Fruit fly (Drosophila melanogaster) whole organism, embryonic: ENCODE results near the gene CG32425.

Source experiments
- Bdp1 ChIP-seq: fragments of 200-800 bp; sonication (Bioruptor generic); optimal IDR thresholded peaks from 3 replicates; lab custom pipeline; 2016; ENCODE audit warnings: missing biosample characterization, missing genetic modification characterization
- CG10274 ChIP-seq: fragments of 200-800 bp; sonication (Bioruptor generic); optimal IDR thresholded peaks from 3 replicates; lab custom pipeline; 2017; ENCODE audit warnings: missing biosample characterization, mild to moderate bottlenecking, missing genetic modification characterization
- CG10321 ChIP-seq: fragments of 200-800 bp; sonication (Bioruptor generic); IDR thresholded peaks from 2 replicates; pipeline ENCODE4 v1.3.6; 2022; ENCODE audit warnings: missing biosample characterization, missing genetic modification characterization
- CG11456 ChIP-seq: fragments of 200-800 bp; sonication (Bioruptor generic); IDR thresholded peaks from 3 replicates; pipeline ENCODE4 v1.3.6; 2022; ENCODE audit warnings: missing biosample characterization, missing genetic modification characterization
- CG11695 ChIP-seq: fragments of 200-800 bp; sonication (Bioruptor generic); IDR thresholded peaks from 3 replicates; pipeline ENCODE4 v1.3.6; 2022; ENCODE audit warnings: missing biosample characterization, missing genetic modification characterization
- CG13123 ChIP-seq: fragments of 200-800 bp; sonication (Bioruptor generic); optimal IDR thresholded peaks from 2 replicates; lab custom pipeline; 2016; ENCODE audit warnings: missing biosample characterization, missing genetic modification characterization
- CG14667 ChIP-seq: fragments of 200-800 bp; sonication (Bioruptor generic); IDR thresholded peaks from 2 replicates; pipeline ENCODE4 v1.3.6; 2022; ENCODE audit warnings: missing biosample characterization, missing genetic modification characterization
- CG14860 ChIP-seq: fragments of 200-800 bp; sonication (Bioruptor generic); IDR thresholded peaks from 3 replicates; pipeline ENCODE4 v1.3.6; 2022; ENCODE audit warnings: missing biosample characterization, missing genetic modification characterization; ENCODE audit not compliant: partially characterized antibody
- CG16813 ChIP-seq: fragments of 200-800 bp; sonication (Bioruptor generic); IDR thresholded peaks from 3 replicates; pipeline ENCODE4 v1.3.6; 2022; ENCODE audit warnings: missing biosample characterization, missing genetic modification characterization; ENCODE audit not compliant: partially characterized antibody
- CG18619 ChIP-seq: fragments of 200-800 bp; sonication (Bioruptor generic); optimal IDR thresholded peaks from 3 replicates; lab custom pipeline; 2017; ENCODE audit warnings: missing biosample characterization, mild to moderate bottlenecking, missing genetic modification characterization
- CG2129 ChIP-seq: fragments of 200-800 bp; sonication (Bioruptor generic); IDR thresholded peaks from 2 replicates; pipeline ENCODE4 v1.3.6; 2022; ENCODE audit warnings: missing biosample characterization, missing genetic modification characterization; ENCODE audit not compliant: partially characterized antibody
- CG2199 ChIP-seq: fragments of 200-800 bp; sonication (Bioruptor generic); IDR thresholded peaks from 3 replicates; pipeline ENCODE4 v1.3.6; 2022; ENCODE audit warnings: missing biosample characterization, missing genetic modification characterization
- CG2202 ChIP-seq: fragments of 200-800 bp; sonication (Bioruptor generic); optimal IDR thresholded peaks from 2 replicates; lab custom pipeline; 2018; ENCODE audit warnings: missing biosample characterization, mild to moderate bottlenecking, missing genetic modification characterization
- CG2712 ChIP-seq: fragments of 200-800 bp; optimal IDR thresholded peaks from 3 replicates; lab custom pipeline; 2019; ENCODE audit warnings: missing biosample characterization, mild to moderate bottlenecking, missing genetic modification characterization, moderate library complexity
- CG32772 ChIP-seq: fragments of 200-800 bp; sonication (Bioruptor generic); IDR thresholded peaks from 2 replicates; pipeline ENCODE4 v1.3.6; 2022; ENCODE audit warnings: missing biosample characterization, missing genetic modification characterization
- CG4617 ChIP-seq: fragments of 200-800 bp; sonication (Bioruptor generic); optimal IDR thresholded peaks from 3 replicates; lab custom pipeline; 2016; ENCODE audit warnings: missing biosample characterization, missing genetic modification characterization, borderline replicate concordance
- CG4707 ChIP-seq: fragments of 200-800 bp; sonication (Bioruptor generic); optimal IDR thresholded peaks from 2 replicates; lab custom pipeline; 2018; ENCODE audit warnings: missing biosample characterization, mild to moderate bottlenecking, missing genetic modification characterization, moderate library complexity
- CG4730 ChIP-seq: fragments of 200-800 bp; sonication (Bioruptor generic); IDR thresholded peaks from 2 replicates; pipeline ENCODE4 v1.3.6; 2022; ENCODE audit warnings: missing biosample characterization, missing genetic modification characterization
- CG5245 ChIP-seq: fragments of 200-800 bp; sonication (Bioruptor generic); optimal IDR thresholded peaks from 3 replicates; lab custom pipeline; 2016; ENCODE audit warnings: missing biosample characterization, missing genetic modification characterization
- CG6175 ChIP-seq: fragments of 200-800 bp; sonication (Bioruptor generic); IDR thresholded peaks from 3 replicates; pipeline ENCODE4 v1.3.6; 2022; ENCODE audit warnings: missing biosample characterization, missing genetic modification characterization
- CG7745 ChIP-seq: fragments of 200-800 bp; sonication (Bioruptor generic); optimal IDR thresholded peaks from 2 replicates; lab custom pipeline; 2018; ENCODE audit warnings: missing biosample characterization, mild to moderate bottlenecking, missing genetic modification characterization, moderate library complexity
- CG8388 ChIP-seq: fragments of 200-800 bp; sonication (Bioruptor generic); optimal IDR thresholded peaks from 2 replicates; lab custom pipeline; 2019; ENCODE audit warnings: missing biosample characterization, mild to moderate bottlenecking, missing genetic modification characterization, moderate library complexity
- CG8924 ChIP-seq: fragments of 200-800 bp; optimal IDR thresholded peaks from 3 replicates; lab custom pipeline; 2019; ENCODE audit warnings: missing biosample characterization, mild to moderate bottlenecking, missing genetic modification characterization, moderate library complexity
- CG9609 ChIP-seq: fragments of 200-800 bp; sonication (Bioruptor generic); optimal IDR thresholded peaks from 3 replicates; lab custom pipeline; 2016; ENCODE audit warnings: missing biosample characterization, missing genetic modification characterization
- CG9817 ChIP-seq: fragments of 200-800 bp; sonication (Bioruptor generic); optimal IDR thresholded peaks from 2 replicates; lab custom pipeline; 2018; ENCODE audit warnings: missing biosample characterization, mild to moderate bottlenecking, missing genetic modification characterization, moderate library complexity
- Chrac-16 ChIP-seq: fragments of 200-800 bp; sonication (Bioruptor generic); optimal IDR thresholded peaks from 3 replicates; lab custom pipeline; 2016; ENCODE audit warnings: missing biosample characterization, missing genetic modification characterization
- ERR ChIP-seq: fragments of 200-800 bp; sonication (Bioruptor generic); optimal IDR thresholded peaks from 2 replicates; lab custom pipeline; 2016; ENCODE audit warnings: missing biosample characterization, missing genetic modification characterization
- Ets65A ChIP-seq: fragments of 200-800 bp; sonication (Bioruptor generic); peaks from one replicate; lab custom pipeline; 2016; ENCODE audit warnings: missing biosample characterization, missing genetic modification characterization
- Hmx ChIP-seq: fragments of 200-800 bp; sonication (Bioruptor generic); optimal IDR thresholded peaks from 2 replicates; lab custom pipeline; 2016; ENCODE audit warnings: missing biosample characterization, missing genetic modification characterization
- MESR4 ChIP-seq: fragments of 200-800 bp; sonication (Bioruptor generic); optimal IDR thresholded peaks from 2 replicates; lab custom pipeline; 2018; ENCODE audit warnings: missing biosample characterization, mild to moderate bottlenecking, missing genetic modification characterization, moderate library complexity
- Meics ChIP-seq: fragments of 200-800 bp; sonication (Bioruptor generic); optimal IDR thresholded peaks from 2 replicates; lab custom pipeline; 2017; ENCODE audit warnings: missing biosample characterization, mild to moderate bottlenecking, missing genetic modification characterization
- NC2α ChIP-seq: fragments of 200-800 bp; sonication (Bioruptor generic); optimal IDR thresholded peaks from 2 replicates; lab custom pipeline; 2016; ENCODE audit warnings: missing biosample characterization, missing genetic modification characterization
- Spps ChIP-seq: fragments of 200-800 bp; sonication (Bioruptor generic); optimal IDR thresholded peaks from 2 replicates; lab custom pipeline; 2018; ENCODE audit warnings: missing biosample characterization, mild to moderate bottlenecking, missing genetic modification characterization
- Xbp1 ChIP-seq: fragments of 200-800 bp; sonication (Bioruptor generic); optimal IDR thresholded peaks from 3 replicates; lab custom pipeline; 2016; ENCODE audit warnings: missing biosample characterization, mild to moderate bottlenecking, missing genetic modification characterization
- Xrp1 ChIP-seq: fragments of 200-800 bp; sonication (Bioruptor generic); IDR thresholded peaks from 2 replicates; pipeline ENCODE4 v1.3.6; 2022; ENCODE audit warnings: missing biosample characterization, missing genetic modification characterization
- abd-A ChIP-seq: fragments of 200-800 bp; sonication (Bioruptor generic); optimal IDR thresholded peaks from 3 replicates; lab custom pipeline; 2019; ENCODE audit warnings: missing biosample characterization, mild to moderate bottlenecking, missing genetic modification characterization, moderate library complexity
- ap ChIP-seq: fragments of 200-800 bp; sonication (Bioruptor generic); IDR thresholded peaks from 2 replicates; pipeline ENCODE4 v1.3.6; 2022; ENCODE audit warnings: missing biosample characterization, missing genetic modification characterization
- dmrt11E ChIP-seq: fragments of 200-800 bp; sonication (Bioruptor generic); optimal IDR thresholded peaks from 3 replicates; lab custom pipeline; 2018; ENCODE audit warnings: missing biosample characterization, mild to moderate bottlenecking, missing genetic modification characterization, moderate library complexity
- gcm ChIP-seq: fragments of 200-800 bp; sonication (Bioruptor generic); optimal IDR thresholded peaks from 2 replicates; lab custom pipeline; 2019; ENCODE audit warnings: missing biosample characterization, mild to moderate bottlenecking, missing genetic modification characterization, moderate library complexity
- kah ChIP-seq: fragments of 200-800 bp; sonication (Bioruptor generic); optimal IDR thresholded peaks from 2 replicates; lab custom pipeline; 2018; ENCODE audit warnings: missing biosample characterization, mild to moderate bottlenecking, missing genetic modification characterization
- lov ChIP-seq, 2 experiments: fragments of 200-800 bp in 1 of 2; fragments of >200 bp in 1 of 2; sonication (Bioruptor generic) in 1 of 2; IDR thresholded peaks in 1 of 2; optimal IDR thresholded peaks in 1 of 2; 2 replicates in 1 of 2; 3 replicates in 1 of 2; pipeline versions ENCODE4 v1.3.6 to Lab custom; 2017 to 2022; ENCODE audit warnings: missing biosample characterization in 1 of 2, missing genetic modification characterization in 1 of 2
- sc ChIP-seq, 3 experiments: fragments of >200 bp in 2 of 3; fragments of 200-800 bp in 1 of 3; sonication (Bioruptor generic) in 1 of 3; optimal IDR thresholded peaks; 2 replicates in 2 of 3; 3 replicates in 1 of 3; lab custom pipeline; 2017; ENCODE audit warnings: mild to moderate bottlenecking in 1 of 3, missing biosample characterization in 1 of 3, missing genetic modification characterization in 1 of 3, missing genetic modification reagents in 1 of 3
- sisA ChIP-seq: fragments of 200-800 bp; sonication (Bioruptor generic); IDR thresholded peaks from 2 replicates; pipeline ENCODE4 v1.3.6; 2022; ENCODE audit warnings: missing biosample characterization, missing genetic modification characterization
- sqz ChIP-seq: fragments of 200-800 bp; sonication (Bioruptor generic); optimal IDR thresholded peaks from 3 replicates; lab custom pipeline; 2018; ENCODE audit warnings: missing biosample characterization, mild to moderate bottlenecking, missing genetic modification characterization
- ttk ChIP-seq: fragments of 200-800 bp; sonication (Bioruptor generic); IDR thresholded peaks from 2 replicates; pipeline ENCODE4 v2.1.2; 2022; ENCODE audit warnings: missing biosample characterization, missing genetic modification characterization
- tx ChIP-seq: fragments of 200-800 bp; sonication (Bioruptor generic); optimal IDR thresholded peaks from 2 replicates; lab custom pipeline; 2016; ENCODE audit warnings: missing biosample characterization, missing genetic modification characterization
- unc-4 ChIP-seq: fragments of 200-800 bp; sonication (Bioruptor generic); IDR thresholded peaks from 2 replicates; pipeline ENCODE4 v1.3.6; 2022; ENCODE audit warnings: missing biosample characterization, missing genetic modification characterization; ENCODE audit not compliant: partially characterized antibody
- wor ChIP-seq: fragments of 200-800 bp; sonication (Bioruptor generic); IDR thresholded peaks from 2 replicates; pipeline ENCODE4 v1.3.6; 2022; ENCODE audit warnings: missing biosample characterization, missing genetic modification characterization
- zfh2 ChIP-seq: fragments of 200-800 bp; sonication (Bioruptor generic); optimal IDR thresholded peaks from 2 replicates; lab custom pipeline; 2016; ENCODE audit warnings: missing biosample characterization, missing genetic modification characterization

Gene CG32425

dm6 chr3L:20526196-20526740 is 29.1 kb downstream of the CG32425 start, which contains the start of gene Nubp2 (continued):
- TF ChIP-seq Bdp1 (GFP tag; lab: Kevin White, UChicago) (peak; percentile 88), CG14860 (GFP tag; lab: Robert Waterston, UW) (no peak), CG14667 (GFP tag; lab: Robert Waterston, UW) (peak; percentile 89), CG16813 (GFP tag; lab: Robert Waterston, UW) (no peak; the same call in 2 of the 3 replicates), CG5245 (peak; percentile 91), CG6175 (GFP tag; lab: Robert Waterston, UW) (peak; percentile 80; the same call in 2 of the 3 replicates), Spps (tag; lab: Kevin White, UChicago) (peak; percentile 92), ERR (peak; percentile 72), CG9609 (peak; percentile 94), CG2202 (tag; lab: Kevin White, UChicago) (peak; percentile 81), CG18619 (GFP tag; lab: Kevin White, UChicago) (peak; percentile 95), ap (GFP tag; lab: Robert Waterston, UW) (peak; percentile 82), Chrac-16 (GFP tag; lab: Kevin White, UChicago) (peak; percentile 97), Hmx (peak; percentile 91), CG4617 (GFP tag; lab: Kevin White, UChicago) (peak; percentile 94), CG11695 (GFP tag; lab: Robert Waterston, UW) (peak; percentile 90), Xbp1 (GFP tag; lab: Kevin White, UChicago) (peak; percentile 98), Ets65A (peak; percentile 99), CG7745 (tag; lab: Kevin White, UChicago) (no peak), CG8388 (GFP tag; lab: Kevin White, UChicago) (peak; percentile 93), CG32772 (GFP tag; lab: Robert Waterston, UW) (peak; percentile 92), sc (optimal IDR thresholded peaks at IDR 0.05; lab: Kevin White, UChicago) (no peak), sc (GFP tag; optimal IDR thresholded peaks at IDR 0.05; lab: Kevin White, UChicago) (peak; percentile 90), MESR4 (GFP tag; lab: Kevin White, UChicago) (peak; percentile 41), CG10274 (GFP tag; lab: Kevin White, UChicago) (peak; percentile 82), Meics (GFP tag; lab: Kevin White, UChicago) (peak; percentile 96), abd-A (tag; lab: Kevin White, UChicago) (no peak), CG2712 (tag; lab: Kevin White, UChicago) (peak; percentile 97), zfh2 (GFP tag; lab: Kevin White, UChicago) (peak; percentile 96), CG4707 (GFP tag; lab: Kevin White, UChicago) (peak; percentile 65), CG4730 (GFP tag; lab: Robert Waterston, UW) (peak; percentile 90), unc-4 (no peak), CG10321 (peak; percentile 55), tx (GFP tag; lab: Kevin White, UChicago) (peak; percentile 92), CG8924 (tag; lab: Kevin White, UChicago) (peak; percentile 97), ttk (GFP tag; lab: Robert Waterston, UW) (peak; percentile 89), kah (GFP tag; lab: Kevin White, UChicago) (peak; percentile 89), CG2129 (GFP tag; lab: Robert Waterston, UW) (no peak), gcm (GFP tag; lab: Kevin White, UChicago) (peak; percentile 92), sqz (GFP tag; lab: Kevin White, UChicago) (peak; percentile 90), Xrp1 (peak; percentile 95), CG11456 (GFP tag; lab: Robert Waterston, UW) (peak; percentile 91), wor (GFP tag; lab: Robert Waterston, UW) (peak; percentile 83), sisA (peak; percentile 94), dmrt11E (peak; percentile 97), lov (optimal IDR thresholded peaks at IDR 0.05; lab: Kevin White, UChicago) (no peak), lov (GFP tag; IDR thresholded peaks at IDR 0.05; lab: Robert Waterston, UW) (no peak), CG2199 (GFP tag; lab: Robert Waterston, UW) (no peak), NC2α (peak; percentile 85), CG13123 (GFP tag; lab: Kevin White, UChicago) (peak; percentile 93), CG9817 (tag; lab: Kevin White, UChicago) (peak; percentile 97)
